Fruit fly (Drosophila melanogaster): ENCODE data around the gene bora.

Gene bora

dm6 chr3L:18636782-18637181, 14.3 kb downstream of the bora start:
- TF ChIP-seq CG16779 (tag; optimal IDR thresholded peaks at IDR 0.05) (no peak), Smox (GFP tag; optimal IDR thresholded peaks at IDR 0.05) (no peak), salr (GFP tag; optimal IDR thresholded peaks at IDR 0.05) (no peak), CG6808 (GFP tag; optimal IDR thresholded peaks at IDR 0.05) (no peak), CG15336 (GFP tag; IDR thresholded peaks at IDR 0.05) (no peak), fkh (GFP tag; optimal IDR thresholded peaks at IDR 0.05) (no peak), dsx (GFP tag; optimal IDR thresholded peaks at IDR 0.05; ENCODE audit: poor library complexity, severe bottlenecking) (no peak), CG10631 (GFP tag; optimal IDR thresholded peaks at IDR 0.05) (no peak), Blimp-1 (GFP tag; optimal IDR thresholded peaks at IDR 0.05) (no peak)

dm6 chr3L:18637348-18637747, 14.9 kb downstream of the bora start:
- TF ChIP-seq Hr4 (GFP tag; optimal IDR thresholded peaks at IDR 0.05) (no peak), esn (GFP tag; optimal IDR thresholded peaks at IDR 0.05) (no peak), CG4318 (GFP tag; optimal IDR thresholded peaks at IDR 0.05) (no peak), CG34406 (GFP tag; optimal IDR thresholded peaks at IDR 0.05) (no peak), lz (GFP tag; optimal IDR thresholded peaks at IDR 0.05) (no peak), fd59A (GFP tag; optimal IDR thresholded peaks at IDR 0.05) (no peak), CG6808 (GFP tag; optimal IDR thresholded peaks at IDR 0.05) (no peak), Eip78C (GFP tag) (no peak), CG8319 (GFP tag; optimal IDR thresholded peaks at IDR 0.05) (no peak), Met (GFP tag; optimal IDR thresholded peaks at IDR 0.05) (no peak), CG9139 (GFP tag; optimal IDR thresholded peaks at IDR 0.05) (no peak), CG8119 (GFP tag; IDR thresholded peaks at IDR 0.05) (no peak), CG1621 (tag; optimal IDR thresholded peaks at IDR 0.05) (no peak), Sox102F (GFP tag; optimal IDR thresholded peaks at IDR 0.05) (no peak), CG6854 (GFP tag; optimal IDR thresholded peaks at IDR 0.05) (no peak), CG6163 (GFP tag; IDR thresholded peaks at IDR 0.05) (no peak), Hr39 (GFP tag; optimal IDR thresholded peaks at IDR 0.05) (no peak), dsx (GFP tag; optimal IDR thresholded peaks at IDR 0.05; ENCODE audit: poor library complexity, severe bottlenecking) (no peak), CG6276 (GFP tag; optimal IDR thresholded peaks at IDR 0.05) (no peak)

- TF ChIP-seq vri (GFP tag; optimal IDR thresholded peaks at IDR 0.05) (peak; percentile 56), CG6792 (GFP tag; optimal IDR thresholded peaks at IDR 0.05) (no peak)
These were observed 15.6 kb downstream of the bora start for dm6 chr3L:18638043-18638442.

- peak; percentile 60 for TF ChIP-seq CG32006 (GFP tag; optimal IDR thresholded peaks at IDR 0.05)
- TF ChIP-seq CG16779 (tag; optimal IDR thresholded peaks at IDR 0.05): no peak
- peak in 1 of 2 experiments; percentile 11 for TF ChIP-seq salr (GFP tag; optimal IDR thresholded peaks at IDR 0.05)
- TF ChIP-seq Eip78C (GFP tag): peak; percentile 77
- TF ChIP-seq Hr4 (GFP tag; optimal IDR thresholded peaks at IDR 0.05): peak; percentile 42
- peak; percentile 10 for TF ChIP-seq CG6276 (GFP tag; optimal IDR thresholded peaks at IDR 0.05)
- TF ChIP-seq svp (GFP tag): peak; percentile 19
- no peak for TF ChIP-seq CG8119 (GFP tag; IDR thresholded peaks at IDR 0.05)
- TF ChIP-seq achi (GFP tag; optimal IDR thresholded peaks at IDR 0.05): peak; percentile 30
- peak; percentile 13 for TF ChIP-seq esn (GFP tag; optimal IDR thresholded peaks at IDR 0.05)
- TF ChIP-seq CG34406 (GFP tag; optimal IDR thresholded peaks at IDR 0.05): peak; percentile 4
- TF ChIP-seq CG10631 (GFP tag; optimal IDR thresholded peaks at IDR 0.05): peak; percentile 2
- TF ChIP-seq Met (GFP tag; optimal IDR thresholded peaks at IDR 0.05): peak; percentile 17
- no peak for TF ChIP-seq CG3032 (tag; optimal IDR thresholded peaks at IDR 0.05)
- TF ChIP-seq CG15336 (GFP tag; IDR thresholded peaks at IDR 0.05): peak; percentile 27; the same call in 1 of the 2 replicates
These were observed 16.0 kb downstream of the bora start for dm6 chr3L:18638487-18638886.
